Worm (Caenorhabditis elegans) whole organism, young adult: ENCODE results near the gene C17H11.5.
A peak's percentile ranks its signal among the peaks of the same experiment; 100 is the strongest.

Experiments used
- K11D2.4 ChIP-seq: fragments of 200-800 bp; sonication (Bioruptor generic); IDR thresholded peaks from 2 replicates; pipeline ENCODE4 v1.3.6; 2022; ENCODE audit warnings: missing genetic modification reagents, missing genetic modification characterization, missing compliant biosample characterization
- nhr-80 ChIP-seq: sonication (generic microtip); optimal IDR thresholded peaks from 2 replicates; lab custom pipeline; 2016; ENCODE audit warnings: missing genetic modification characterization, missing compliant biosample characterization
- pha-4 ChIP-seq: fragments of 150-350 bp; sonication (generic microtip); optimal IDR thresholded peaks from 2 replicates; lab custom pipeline; 2014; ENCODE audit warnings: missing biosample characterization, missing genetic modification reagents, missing genetic modification characterization

DNA sequence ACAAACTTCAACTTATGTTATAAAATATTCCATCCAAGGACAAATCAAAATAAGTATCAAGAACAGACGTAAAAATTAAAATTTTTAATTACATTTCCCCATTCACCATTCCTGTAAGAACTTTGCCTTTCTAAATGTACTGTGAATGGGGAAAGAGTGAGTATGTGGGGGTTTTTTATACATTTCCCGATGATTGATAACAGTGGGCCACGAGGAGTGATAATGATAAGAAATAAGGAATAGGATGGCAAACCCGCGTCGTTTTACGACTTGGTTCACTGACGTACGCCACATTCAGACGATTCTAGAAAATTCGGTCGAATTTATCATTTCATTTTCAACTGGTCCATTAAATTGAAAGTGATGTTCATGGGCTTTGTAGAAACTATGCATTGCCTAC, 26.1 kb upstream of the C17H11.5 start, which contains the start of gene cdd-1:
- TF ChIP-seq pha-4 (no peak), K11D2.4 (no peak), nhr-80 (tag; lab: Kevin White, UChicago) (peak; percentile 73)
